Worm (Caenorhabditis elegans) whole organism, midembryonic: Measurements from ENCODE around the gene R04A9.7.

Experiments
- flt-1 ChIP-seq: fragments of 200-800 bp; sonication (Bioruptor generic); IDR thresholded peaks from 2 replicates; pipeline ENCODE4 v1.3.6; 2022; ENCODE audit warnings: missing genetic modification characterization, missing compliant biosample characterization
- ztf-23 ChIP-seq: fragments of 200-800 bp; sonication (Bioruptor generic); IDR thresholded peaks from 2 replicates; pipeline ENCODE4 v1.3.6; 2022; ENCODE audit warnings: missing genetic modification reagents, missing genetic modification characterization, missing compliant biosample characterization

DNA sequence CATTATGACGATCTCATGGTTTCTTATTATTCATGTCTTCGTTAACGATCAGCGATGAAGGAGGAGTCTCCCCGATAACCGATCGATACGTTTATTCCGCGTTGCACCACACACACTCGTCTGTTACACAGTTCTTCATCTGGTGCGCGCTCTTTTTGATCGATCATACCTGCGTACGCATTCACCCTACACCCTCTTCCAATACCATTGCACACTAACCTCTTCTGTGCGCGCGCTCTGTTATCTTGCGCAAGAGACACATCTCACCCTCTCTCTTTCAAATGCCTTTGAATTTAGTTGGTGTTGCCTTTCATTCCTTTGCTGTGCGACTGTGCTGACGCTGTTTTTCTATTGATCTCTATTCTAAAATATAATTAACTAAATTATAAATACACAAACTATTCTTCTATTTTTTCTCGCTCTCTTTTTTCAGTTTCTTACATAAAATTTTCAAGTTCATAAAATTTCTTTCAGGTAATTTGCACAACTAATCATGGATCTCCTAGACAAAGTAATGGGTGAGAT is 22.9 kb downstream of the R04A9.7 start, which contains the start of gene nrde-3:
- TF ChIP-seq flt-1 (GFP tag; lab: Robert Waterston, UW) (no peak), ztf-23 (no peak)
